Worm (Caenorhabditis elegans): ENCODE data around the gene inpp-4B.

inpp-4B gene

DNA sequence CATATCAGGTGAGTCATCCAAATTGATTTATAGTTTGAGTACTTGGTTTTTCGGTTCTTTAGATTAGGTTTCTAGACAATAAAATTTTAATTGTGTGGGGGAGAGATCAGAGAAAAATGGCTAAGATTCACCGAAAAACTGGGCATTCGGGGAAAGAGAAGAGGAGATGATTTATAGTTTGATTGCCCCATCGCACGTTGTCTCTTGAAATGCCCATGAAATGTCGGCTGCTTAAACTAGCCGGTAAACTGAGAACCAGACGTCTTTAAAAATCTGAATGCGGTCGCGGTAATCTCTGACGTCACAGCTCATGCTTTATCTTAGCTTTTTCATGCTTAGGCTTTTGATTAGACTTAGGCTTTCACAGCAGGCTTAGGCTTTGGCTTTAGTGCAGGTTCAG, 30.2 kb upstream of the inpp-4B start:
- TF ChIP-seq unc-62 (GFP tag; optimal IDR thresholded peaks at IDR 0.05) (no peak), lsy-2 (tag; optimal IDR thresholded peaks at IDR 0.05) (no peak), zip-8 (tag; optimal IDR thresholded peaks at IDR 0.05) (no peak), lin-13 (tag; optimal IDR thresholded peaks at IDR 0.05) (no peak), ztf-11 (tag; optimal IDR thresholded peaks at IDR 0.05) (no peak), mep-1 (tag; optimal IDR thresholded peaks at IDR 0.05) (no peak), elt-3 (tag; optimal IDR thresholded peaks at IDR 0.05) (no peak), ham-2 (GFP tag; optimal IDR thresholded peaks at IDR 0.05) (no peak), ceh-43 (GFP tag; optimal IDR thresholded peaks at IDR 0.05) (no peak)

DNA sequence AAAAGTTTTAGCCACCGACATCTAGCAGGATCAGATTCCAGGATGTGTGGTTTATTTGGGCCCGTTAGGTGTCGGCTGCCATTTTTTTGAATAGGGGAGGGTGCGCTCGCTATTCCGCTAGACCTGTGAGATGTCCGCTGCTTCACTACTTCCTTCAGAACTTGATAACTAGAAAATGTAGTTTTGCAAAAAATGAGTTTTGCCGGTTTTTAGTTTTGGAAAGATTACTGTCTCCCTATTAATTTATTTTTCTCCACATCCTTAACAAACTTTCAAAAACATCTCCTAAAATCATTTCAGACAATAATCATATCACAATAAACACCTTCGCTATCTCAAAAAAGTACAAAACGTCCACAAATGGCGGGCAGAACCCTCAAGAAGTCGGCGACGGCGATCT, 28.2 kb upstream of the inpp-4B start, which contains the start of gene vglu-2:
Gene vglu-2, plus strand, starts transcription at position 301 of the 400 bp plus-strand sequence.
- TF ChIP-seq lin-32 (GFP tag; optimal IDR thresholded peaks at IDR 0.05) (no peak), M03D4.4 (tag; optimal IDR thresholded peaks at IDR 0.05) (no peak), hlh-1 (tag; optimal IDR thresholded peaks at IDR 0.05) (no peak), pha-4 (tag; optimal IDR thresholded peaks at IDR 0.05) (no peak), nhr-2 (tag; optimal IDR thresholded peaks at IDR 0.05) (no peak), drap-1 (GFP tag; optimal IDR thresholded peaks at IDR 0.05) (no peak), ceh-39 (tag; optimal IDR thresholded peaks at IDR 0.05) (no peak), flh-1 (GFP tag; optimal IDR thresholded peaks at IDR 0.05) (no peak), nhr-237 (tag; optimal IDR thresholded peaks at IDR 0.05) (no peak), unc-120 (tag; optimal IDR thresholded peaks at IDR 0.05; ENCODE audit: poor library complexity, severe bottlenecking) (no peak), lsy-2 (tag; optimal IDR thresholded peaks at IDR 0.05) (no peak), ham-2 (GFP tag; optimal IDR thresholded peaks at IDR 0.05) (no peak), tbx-8 (GFP tag; optimal IDR thresholded peaks at IDR 0.05) (no peak), sptf-1 (tag; optimal IDR thresholded peaks at IDR 0.05) (no peak), ceh-83 (GFP tag; optimal IDR thresholded peaks at IDR 0.05) (no peak), sem-2 (GFP tag; optimal IDR thresholded peaks at IDR 0.05) (no peak)

DNA sequence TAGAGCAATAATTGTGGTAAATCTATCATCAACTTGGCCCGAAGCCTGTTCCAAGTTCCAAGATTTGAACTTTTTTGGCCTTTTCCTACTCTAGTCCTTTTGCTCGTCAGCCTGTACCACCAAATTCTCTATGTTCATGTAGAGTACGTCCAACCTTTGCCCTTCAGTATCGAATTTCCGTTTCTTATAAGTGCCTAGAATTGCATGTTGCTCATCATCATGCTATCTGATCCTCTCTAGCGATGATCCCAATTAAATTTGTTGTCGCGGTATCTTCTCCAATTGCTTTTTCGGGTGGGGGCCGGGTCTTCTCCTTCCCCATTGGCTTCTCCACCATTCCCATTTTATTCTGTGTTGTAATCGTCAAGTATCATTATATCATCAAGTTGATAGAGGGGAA, 27.3 kb upstream of the inpp-4B start:
- TF ChIP-seq nhr-12 (tag; optimal IDR thresholded peaks at IDR 0.05) (no peak), tbx-8 (GFP tag; optimal IDR thresholded peaks at IDR 0.05) (no peak), mls-2 (tag; optimal IDR thresholded peaks at IDR 0.05) (no peak), mab-5 (tag; optimal IDR thresholded peaks at IDR 0.05) (no peak), pha-4 (tag; optimal IDR thresholded peaks at IDR 0.05) (no peak), elt-3 (tag; optimal IDR thresholded peaks at IDR 0.05) (no peak), hlh-1 (tag; optimal IDR thresholded peaks at IDR 0.05) (no peak), ceh-83 (GFP tag; optimal IDR thresholded peaks at IDR 0.05) (no peak), sptf-1 (tag; optimal IDR thresholded peaks at IDR 0.05) (no peak), flh-1 (GFP tag; optimal IDR thresholded peaks at IDR 0.05) (no peak), ceh-43 (GFP tag; optimal IDR thresholded peaks at IDR 0.05) (no peak), unc-62 (GFP tag; optimal IDR thresholded peaks at IDR 0.05) (no peak), nhr-2 (tag; optimal IDR thresholded peaks at IDR 0.05) (no peak), unc-120 (tag; optimal IDR thresholded peaks at IDR 0.05; ENCODE audit: poor library complexity, severe bottlenecking) (no peak), M03D4.4 (tag; optimal IDR thresholded peaks at IDR 0.05) (no peak), ztf-11 (tag; optimal IDR thresholded peaks at IDR 0.05) (no peak), ham-2 (GFP tag; optimal IDR thresholded peaks at IDR 0.05) (no peak), ces-1 (GFP tag; optimal IDR thresholded peaks at IDR 0.05) (no peak)

DNA sequence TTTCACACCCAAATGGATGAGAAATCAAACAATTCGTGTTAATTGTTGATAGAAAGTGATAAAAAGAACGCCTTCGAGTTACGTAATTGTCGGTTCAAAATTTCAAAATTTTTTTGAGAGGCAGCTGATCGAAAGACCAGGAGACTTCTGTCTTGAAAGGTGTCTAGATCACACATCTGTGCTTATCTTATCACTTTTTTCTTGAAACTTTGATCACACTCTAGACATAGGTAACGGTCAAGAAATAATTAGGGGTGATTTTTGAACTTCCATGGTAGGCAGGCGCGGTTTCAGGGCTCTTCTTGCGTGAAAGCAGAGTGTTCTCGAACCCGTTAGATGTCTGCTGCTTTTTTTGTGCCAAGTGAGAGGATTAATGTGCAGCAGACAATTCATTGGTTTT, 26.7 kb upstream of the inpp-4B start:
- no peak for TF ChIP-seq unc-39 (tag; optimal IDR thresholded peaks at IDR 0.05)
- TF ChIP-seq hlh-1 (tag; optimal IDR thresholded peaks at IDR 0.05) = no peak
- TF ChIP-seq ces-1 (GFP tag; optimal IDR thresholded peaks at IDR 0.05) = no peak
- no peak for TF ChIP-seq tbx-8 (GFP tag; optimal IDR thresholded peaks at IDR 0.05)
- TF ChIP-seq cnd-1 (tag; optimal IDR thresholded peaks at IDR 0.05) = no peak
- TF ChIP-seq bed-3 (GFP tag; optimal IDR thresholded peaks at IDR 0.05) = no peak

DNA sequence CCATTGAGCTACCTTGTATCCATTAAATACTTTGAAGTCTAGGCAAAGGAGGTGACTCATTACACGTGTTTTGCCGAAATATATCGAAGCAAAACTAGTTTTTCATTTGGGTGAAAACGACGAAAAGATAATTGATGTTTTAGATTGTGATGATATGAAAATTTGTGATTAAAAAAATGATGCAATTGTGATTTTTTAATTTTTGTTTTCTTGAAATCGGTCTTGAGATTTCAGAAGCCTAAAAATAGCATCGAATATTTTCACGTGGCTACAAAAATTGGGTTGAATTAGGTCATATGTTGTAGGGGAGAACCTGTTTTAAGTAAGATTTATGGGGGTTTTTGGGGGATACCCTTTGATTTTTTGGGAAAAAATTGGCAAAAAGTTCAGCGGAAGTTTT, 23.9 kb upstream of the inpp-4B start:
- TF ChIP-seq lin-32 (GFP tag; optimal IDR thresholded peaks at IDR 0.05) (no peak), mab-5 (tag; optimal IDR thresholded peaks at IDR 0.05) (no peak), ceh-39 (tag; optimal IDR thresholded peaks at IDR 0.05) (no peak), lsy-2 (tag; optimal IDR thresholded peaks at IDR 0.05) (no peak), nhr-12 (tag; optimal IDR thresholded peaks at IDR 0.05) (no peak), ceh-83 (GFP tag; optimal IDR thresholded peaks at IDR 0.05) (no peak), unc-39 (tag; optimal IDR thresholded peaks at IDR 0.05) (no peak), mep-1 (tag; optimal IDR thresholded peaks at IDR 0.05) (no peak), nhr-237 (tag; optimal IDR thresholded peaks at IDR 0.05) (no peak), mls-2 (tag; optimal IDR thresholded peaks at IDR 0.05) (no peak)
